Worm (Caenorhabditis elegans): ENCODE measurements around the gene C25F9.2.

C25F9.2 gene

DNA sequence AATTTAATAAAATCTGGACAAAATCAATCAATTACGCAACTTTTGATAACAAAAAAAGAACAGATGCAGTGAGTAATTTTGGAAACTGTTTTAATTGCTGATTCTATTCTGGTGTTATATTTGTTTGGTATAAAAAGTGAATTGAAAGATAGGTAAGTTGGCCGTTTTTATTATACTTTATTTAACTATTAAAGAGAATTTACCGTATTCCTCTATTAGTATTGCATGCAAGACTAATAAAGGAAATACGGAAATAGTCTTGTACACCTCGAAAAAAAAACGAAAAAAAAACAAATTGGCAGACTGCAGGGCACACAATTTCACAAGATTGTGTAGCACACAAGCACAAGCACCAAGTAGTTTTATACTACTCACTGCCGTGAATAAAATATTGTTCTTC, 41.3 kb downstream of the C25F9.2 start, which contains the start of gene Y43F8B.25:
Y43F8B.25 (plus strand) TSS at position 301 of the 400 bp plus-strand sequence.
- TF ChIP-seq ama-1 (optimal IDR thresholded peaks at IDR 0.05) = no peak
- no peak for TF ChIP-seq hlh-17 (GFP tag; optimal IDR thresholded peaks at IDR 0.05; ENCODE audit: borderline replicate concordance)
- no peak for TF ChIP-seq mab-9 (GFP tag; IDR thresholded peaks at IDR 0.05)
- TF ChIP-seq tlp-1 (tag; optimal IDR thresholded peaks at IDR 0.05) = no peak
- TF ChIP-seq nhr-85 (tag) = no peak
- TF ChIP-seq skn-1 (tag; optimal IDR thresholded peaks at IDR 0.05) = no peak
- TF ChIP-seq irx-1 (tag; optimal IDR thresholded peaks at IDR 0.05) = no peak
- TF ChIP-seq pax-3 (tag; optimal IDR thresholded peaks at IDR 0.05) = no peak
- no peak for TF ChIP-seq nhr-90 (tag; optimal IDR thresholded peaks at IDR 0.05; ENCODE audit: poor library complexity)
- no peak for TF ChIP-seq fkh-8 (tag; optimal IDR thresholded peaks at IDR 0.05)
- no peak for TF ChIP-seq snu-23 (GFP tag; optimal IDR thresholded peaks at IDR 0.05)
- no peak for TF ChIP-seq nhr-47 (tag; optimal IDR thresholded peaks at IDR 0.05)
- TF ChIP-seq ceh-90 (tag; optimal IDR thresholded peaks at IDR 0.05) = no peak
- TF ChIP-seq efl-1 (optimal IDR thresholded peaks at IDR 0.05) = no peak
- TF ChIP-seq efl-1 (GFP tag; optimal IDR thresholded peaks at IDR 0.05 in 1 of 2) = no peak
- no peak for TF ChIP-seq ceh-63 (GFP tag; optimal IDR thresholded peaks at IDR 0.05)
- TF ChIP-seq rnt-1 (tag; optimal IDR thresholded peaks at IDR 0.05) = no peak

DNA sequence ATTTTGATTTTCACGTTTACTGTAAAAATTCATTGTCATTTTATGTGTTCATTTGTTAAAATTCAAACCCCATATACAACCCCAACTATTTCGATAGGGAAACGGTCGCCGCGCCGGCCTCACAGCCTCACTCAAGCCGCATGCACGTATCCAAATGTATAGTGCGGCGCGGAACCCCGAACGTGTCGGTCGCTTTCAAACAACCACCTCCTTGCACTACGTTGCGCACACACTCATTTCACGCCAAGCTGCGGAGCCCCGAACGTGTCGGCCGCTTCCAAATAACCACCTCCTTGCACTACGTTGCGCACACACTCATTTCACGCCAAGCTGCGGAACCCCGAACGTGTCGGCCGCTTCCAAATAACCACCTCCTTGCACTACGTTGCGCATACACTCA, 45.5 kb downstream of the C25F9.2 start:
- TF ChIP-seq snpc-4 (tag; optimal IDR thresholded peaks at IDR 0.05) = peak; percentile 48

DNA sequence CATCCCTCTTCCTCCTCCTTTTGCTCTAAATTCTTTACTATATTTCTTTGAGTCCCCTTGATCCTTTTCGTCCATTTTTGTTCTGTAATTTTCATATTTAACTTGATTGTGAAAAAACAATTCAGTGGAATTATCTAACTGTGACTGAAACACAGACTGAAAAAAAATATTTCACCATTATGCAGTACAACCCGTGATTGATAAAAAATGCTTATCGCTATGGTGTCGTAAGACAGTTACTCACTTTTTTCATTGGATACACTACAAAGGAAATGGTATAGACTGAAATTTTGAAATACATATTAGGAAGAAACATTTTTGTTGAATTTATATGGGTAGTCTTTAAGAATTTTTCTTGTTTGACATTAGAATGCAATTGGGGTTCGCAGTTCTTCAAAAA, 46.3 kb downstream of the C25F9.2 start, which contains the start of gene Y43F8B.23:
Y43F8B.23 (minus strand) TSS at position 75 of the 400 bp plus-strand sequence.
- TF ChIP-seq elt-2 (tag; optimal IDR thresholded peaks at IDR 0.05) (peak; percentile 48), nhr-85 (tag) (no peak), sup-37 (GFP tag; optimal IDR thresholded peaks at IDR 0.05) (no peak), lin-39 (tag; optimal IDR thresholded peaks at IDR 0.05) (no peak), lin-35 (GFP tag; optimal IDR thresholded peaks at IDR 0.05) (peak in 1 of 2 experiments; percentile 7), ceh-8 (GFP tag; optimal IDR thresholded peaks at IDR 0.05) (no peak), unc-98 (GFP tag; IDR thresholded peaks at IDR 0.05) (no peak)

DNA sequence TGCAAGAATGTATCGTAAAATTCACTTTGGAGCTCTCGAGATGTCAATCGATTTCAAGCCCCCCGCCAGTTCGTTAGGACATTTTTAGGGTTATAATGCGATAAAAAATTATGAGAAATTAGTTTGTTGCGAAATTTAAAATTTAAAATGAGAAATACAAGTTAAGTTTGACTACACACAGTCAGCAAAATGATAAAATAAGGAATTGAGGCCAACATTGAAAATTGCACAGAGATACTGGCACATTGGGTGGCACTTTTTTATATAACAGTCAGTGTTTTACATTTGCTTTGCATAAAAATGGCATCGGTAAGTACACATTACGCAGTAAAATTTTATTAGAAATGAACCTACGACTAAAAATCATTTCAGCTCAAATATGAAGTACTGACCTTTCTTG, 46.8 kb downstream of the C25F9.2 start, which contains the start of gene Y43F8B.12:
Y43F8B.12 (plus strand) TSS at position 301 of the 400 bp plus-strand sequence.
- TF ChIP-seq C16A3.4 (tag; optimal IDR thresholded peaks at IDR 0.05) (no peak), egl-13 (tag; optimal IDR thresholded peaks at IDR 0.05) (no peak), fkh-4 (tag; optimal IDR thresholded peaks at IDR 0.05; ENCODE audit: borderline replicate concordance) (no peak), lin-15B (tag; optimal IDR thresholded peaks at IDR 0.05) (no peak), nhr-77 (tag; optimal IDR thresholded peaks at IDR 0.05) (no peak), elt-3 (tag; optimal IDR thresholded peaks at IDR 0.05) (no peak), nhr-28 (tag; optimal IDR thresholded peaks at IDR 0.05) (no peak), alr-1 (tag; optimal IDR thresholded peaks at IDR 0.05; ENCODE audit: borderline replicate concordance) (no peak), ceh-82 (tag; optimal IDR thresholded peaks at IDR 0.05) (no peak), fkh-8 (tag; optimal IDR thresholded peaks at IDR 0.05) (no peak), dpl-1 (GFP tag; optimal IDR thresholded peaks at IDR 0.05) (no peak), C04F5.9 (tag; optimal IDR thresholded peaks at IDR 0.05) (no peak), isw-1 (GFP tag; IDR thresholded peaks at IDR 0.05) (no peak), swsn-7 (tag; optimal IDR thresholded peaks at IDR 0.05) (no peak), zip-4 (GFP tag; optimal IDR thresholded peaks at IDR 0.05) (no peak), dsc-1 (tag; optimal IDR thresholded peaks at IDR 0.05) (no peak), snpc-4 (tag; optimal IDR thresholded peaks at IDR 0.05) (no peak), lir-3 (tag; optimal IDR thresholded peaks at IDR 0.05; ENCODE audit: poor library complexity) (no peak)
